Worm (Caenorhabditis elegans): ENCODE data around the gene dhrr-1.

- TF ChIP-seq ztf-29 (GFP tag; IDR thresholded peaks at IDR 0.05): no peak
- no peak for TF ChIP-seq tab-1 (GFP tag; IDR thresholded peaks at IDR 0.05)
- no peak for TF ChIP-seq klf-2 (GFP tag; conservative IDR thresholded peaks at IDR 0.05)
- TF ChIP-seq med-1 (GFP tag; optimal IDR thresholded peaks at IDR 0.05; ENCODE audit: insufficient read depth): no peak
- TF ChIP-seq ztf-23 (GFP tag; IDR thresholded peaks at IDR 0.05): no peak
- TF ChIP-seq flt-1 (GFP tag; IDR thresholded peaks at IDR 0.05): no peak
- no peak for TF ChIP-seq ref-1 (GFP tag; conservative IDR thresholded peaks at IDR 0.05)
- no peak for TF ChIP-seq T22C8.4 (GFP tag; IDR thresholded peaks at IDR 0.05)
- no peak for TF ChIP-seq cog-1 (tag; optimal IDR thresholded peaks at IDR 0.05)
Observed at ce11 chrIII:8973163-8973562, 28.7 kb downstream of the dhrr-1 start.
